Fruit fly (Drosophila melanogaster) whole organism, pupa: ENCODE results near the gene Crys.
"Not testable (repeated sequence)": the region's sequence is repeated elsewhere in the genome, so short reads cannot be mapped to it uniquely, and the experiment has no call there.

Source experiments
- CG10348 ChIP-seq: fragments of 200-800 bp; sonication (Bioruptor generic); IDR thresholded peaks from 2 replicates; pipeline ENCODE4 v1.3.6; 2022; ENCODE audit warnings: missing biosample characterization, missing genetic modification characterization
- CG12605 ChIP-seq: fragments of 200-800 bp; sonication (Bioruptor generic); IDR thresholded peaks from 2 replicates; pipeline ENCODE4 v1.3.6; 2022; ENCODE audit warnings: missing biosample characterization, missing genetic modification characterization
- CG13204 ChIP-seq: fragments of 200-800 bp; sonication (Bioruptor generic); optimal IDR thresholded peaks from 2 replicates; lab custom pipeline; 2018; ENCODE audit warnings: missing biosample characterization, mild to moderate bottlenecking, missing genetic modification characterization, moderate library complexity
- CG14655 ChIP-seq: fragments of 200-800 bp; sonication (Bioruptor generic); optimal IDR thresholded peaks from 3 replicates; lab custom pipeline; 2017; ENCODE audit warnings: mild to moderate bottlenecking, missing biosample characterization, missing genetic modification reagents, missing genetic modification characterization
- CG15710 ChIP-seq: fragments of 200-800 bp; sonication (Bioruptor generic); optimal IDR thresholded peaks from 2 replicates; lab custom pipeline; 2018; ENCODE audit warnings: missing biosample characterization, mild to moderate bottlenecking, missing genetic modification characterization, moderate library complexity
- CG17806 ChIP-seq: fragments of 200-800 bp; sonication (Bioruptor generic); optimal IDR thresholded peaks from 2 replicates; lab custom pipeline; 2018; ENCODE audit warnings: missing biosample characterization, mild to moderate bottlenecking, missing genetic modification characterization, moderate library complexity
- CG32121 ChIP-seq: fragments of 200-800 bp; sonication (Bioruptor generic); IDR thresholded peaks from 2 replicates; pipeline ENCODE4 v1.3.6; 2022; ENCODE audit warnings: missing biosample characterization, missing genetic modification characterization
- CG34367 ChIP-seq: fragments of 200-800 bp; sonication (Bioruptor generic); optimal IDR thresholded peaks from 2 replicates; lab custom pipeline; 2018; ENCODE audit warnings: missing biosample characterization, mild to moderate bottlenecking, missing genetic modification characterization
- CG4496 ChIP-seq: fragments of 200-800 bp; sonication (Bioruptor generic); IDR thresholded peaks from 3 replicates; pipeline ENCODE4 v1.3.6; 2022; ENCODE audit warnings: missing biosample characterization, missing genetic modification characterization
- CG8159 ChIP-seq: fragments of 200-800 bp; sonication (Bioruptor generic); optimal IDR thresholded peaks from 3 replicates; lab custom pipeline; 2018; ENCODE audit warnings: missing biosample characterization, mild to moderate bottlenecking, missing genetic modification characterization, moderate library complexity
- CG8301 ChIP-seq: fragments of 200-800 bp; sonication (Bioruptor generic); optimal IDR thresholded peaks from 2 replicates; lab custom pipeline; 2018; ENCODE audit warnings: missing biosample characterization, mild to moderate bottlenecking, missing genetic modification characterization
- CG9948 ChIP-seq: fragments of 200-800 bp; sonication (Bioruptor generic); optimal IDR thresholded peaks from 2 replicates; lab custom pipeline; 2018; ENCODE audit warnings: missing biosample characterization, mild to moderate bottlenecking, missing genetic modification characterization, moderate library complexity
- D1 ChIP-seq: fragments of 200-800 bp; sonication (Bioruptor generic); optimal IDR thresholded peaks from 2 replicates; lab custom pipeline; 2018; ENCODE audit warnings: missing biosample characterization, mild to moderate bottlenecking, missing genetic modification characterization, moderate library complexity
- EcR ChIP-seq: fragments of 200-800 bp; sonication (Bioruptor generic); optimal IDR thresholded peaks from 3 replicates; lab custom pipeline; 2019; ENCODE audit warnings: missing biosample characterization, missing genetic modification characterization, mild to moderate bottlenecking, moderate library complexity, missing genetic modification reagents
- Ets98B ChIP-seq: fragments of 200-800 bp; sonication (Bioruptor generic); IDR thresholded peaks from 2 replicates; pipeline ENCODE4 v1.3.6; 2022; ENCODE audit warnings: missing biosample characterization, missing genetic modification characterization
- Pif1A ChIP-seq: fragments of 200-800 bp; sonication (Bioruptor generic); optimal IDR thresholded peaks from 3 replicates; lab custom pipeline; 2016; ENCODE audit warnings: missing biosample characterization, missing genetic modification characterization
- Pif1B ChIP-seq: fragments of 200-800 bp; sonication (Bioruptor generic); optimal IDR thresholded peaks from 3 replicates; lab custom pipeline; 2016; ENCODE audit warnings: missing biosample characterization, missing genetic modification characterization
- Snoo ChIP-seq: fragments of 200-800 bp; sonication (Bioruptor generic); optimal IDR thresholded peaks from 3 replicates; lab custom pipeline; 2017; ENCODE audit warnings: missing biosample characterization, mild to moderate bottlenecking, missing genetic modification characterization, inconsistent platforms
- fd96Ca ChIP-seq: fragments of 200-800 bp; sonication (Bioruptor generic); IDR thresholded peaks from 3 replicates; pipeline ENCODE4 v1.3.6; 2022; ENCODE audit warnings: missing biosample characterization, missing genetic modification characterization
- gl ChIP-seq: fragments of 200-800 bp; sonication (Bioruptor generic); optimal IDR thresholded peaks from 2 replicates; lab custom pipeline; 2018; ENCODE audit warnings: missing biosample characterization, mild to moderate bottlenecking, missing genetic modification characterization
- rn ChIP-seq: fragments of 200-800 bp; sonication (Bioruptor generic); IDR thresholded peaks from 2 replicates; pipeline ENCODE4 v1.3.6; 2022; ENCODE audit warnings: missing biosample characterization, missing genetic modification characterization

The Crys gene

DNA sequence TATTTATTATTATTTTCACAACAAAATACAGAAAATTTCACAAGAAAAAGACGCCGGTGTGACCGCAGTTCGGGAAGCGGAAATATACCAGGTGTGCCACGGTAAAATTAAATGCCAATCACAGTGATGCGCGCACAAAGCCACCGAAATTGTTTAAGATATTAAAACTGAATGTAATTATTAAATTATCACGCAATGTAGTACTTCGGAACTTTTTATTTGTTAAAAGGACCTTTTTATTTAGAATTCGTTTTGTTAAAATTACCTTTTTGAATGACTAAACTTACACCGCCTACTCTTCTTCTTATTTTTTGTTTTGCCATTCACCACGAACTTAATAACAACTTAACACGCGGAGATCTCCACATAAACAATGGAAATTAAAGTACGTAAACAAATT, 44.0 kb downstream of the Crys start, which contains the start of the genes CG6686 and CG34163:
TSS of gene CG6686 (minus strand) at position 95 of the 400 bp plus-strand sequence.
TSS of gene CG34163 (plus strand) at position 326 of the 400 bp plus-strand sequence.
- TF ChIP-seq Ets98B (GFP tag; lab: Robert Waterston, UW) (peak; percentile 14; the same call in 1 of the 2 replicates), CG4496 (GFP tag; lab: Robert Waterston, UW) (no peak), Pif1B (GFP tag; lab: Kevin White, UChicago) (no peak)

- TF ChIP-seq CG4496 (GFP tag; lab: Robert Waterston, UW) (0 out of 3 replicates have a peak, but pooled peaks have one; percentile 12), CG32121 (GFP tag; lab: Robert Waterston, UW) (no peak)
These were observed 45.3 kb downstream of the Crys start for dm6 chr2L:11989210-11989609.

DNA sequence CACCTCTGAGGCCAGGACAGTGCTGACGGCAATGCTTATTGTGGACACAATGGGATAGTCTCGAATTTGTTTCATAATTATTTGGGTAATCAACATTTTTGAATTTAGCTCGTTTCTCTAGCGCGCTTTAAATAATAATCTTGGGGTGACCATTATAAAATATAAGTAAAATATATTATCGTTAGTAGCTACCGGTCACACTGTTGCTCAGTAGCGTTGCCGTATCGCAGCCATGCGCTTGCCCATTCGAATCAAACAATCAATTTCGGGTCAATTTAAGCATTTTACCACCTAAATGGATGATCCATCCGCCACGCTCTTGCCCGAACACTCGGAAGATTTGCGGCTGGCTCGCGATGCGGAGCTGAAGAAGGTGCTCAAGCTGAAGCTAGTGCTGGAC, 45.8 kb downstream of the Crys start, which contains the start of the genes zuc and dgt2:
TSS of gene zuc (minus strand) at position 154 of the 400 bp plus-strand sequence.
TSS of gene dgt2 (plus strand) at position 208 of the 400 bp plus-strand sequence.
- TF ChIP-seq CG9948 (tag; lab: Kevin White, UChicago) (no peak), fd96Ca (GFP tag; lab: Robert Waterston, UW) (no peak), Pif1B (GFP tag; lab: Kevin White, UChicago) (no peak), CG34367 (tag; lab: Kevin White, UChicago) (no peak), CG14655 (GFP tag; lab: Kevin White, UChicago) (no peak), CG13204 (no peak), rn (no peak), Snoo (no peak), CG8301 (tag; lab: Kevin White, UChicago) (no peak), CG8159 (tag; lab: Kevin White, UChicago) (no peak), Ets98B (GFP tag; lab: Robert Waterston, UW) (no peak), gl (no peak), CG17806 (tag; lab: Kevin White, UChicago) (no peak), EcR (GFP tag; lab: Kevin White, UChicago) (no peak), CG10348 (GFP tag; lab: Robert Waterston, UW) (no peak), Pif1A (no peak), CG15710 (no peak), D1 (no peak), CG12605 (no peak), CG4496 (GFP tag; lab: Robert Waterston, UW) (no peak)

DNA sequence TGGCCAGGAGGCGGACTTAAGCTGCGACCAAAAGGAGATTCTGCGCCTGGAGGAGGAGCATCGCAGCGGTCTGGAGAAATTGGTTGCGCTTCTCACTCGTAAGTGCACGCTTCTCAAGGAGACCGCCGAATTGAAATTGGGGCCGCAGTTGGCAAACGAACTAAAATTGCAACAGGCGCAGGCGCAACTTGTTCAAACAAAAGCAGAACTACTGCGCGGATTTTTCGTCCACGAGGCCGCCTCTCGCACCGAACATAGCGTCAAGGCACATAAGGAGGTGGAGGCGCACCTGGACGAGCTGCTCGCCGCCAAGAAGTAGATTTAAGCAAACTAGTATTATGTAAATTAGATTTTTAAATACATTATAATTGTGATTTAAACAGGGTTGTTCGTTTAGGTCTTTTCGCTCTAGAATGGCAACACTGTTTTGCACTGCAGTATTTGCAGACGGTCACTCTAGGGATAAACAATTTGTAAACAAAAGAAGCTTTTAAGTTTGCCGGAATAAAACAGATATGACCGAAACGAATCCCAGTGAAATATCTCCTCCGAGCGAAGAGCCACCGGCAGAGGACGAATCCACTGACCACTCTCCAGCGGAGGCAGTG, 46.6 kb downstream of the Crys start, which contains the start of gene escl:
TSS of gene escl (plus strand) at position 470 of the 608 bp plus-strand sequence.
- TF ChIP-seq CG15710, result no peak
- TF ChIP-seq CG4496 (GFP tag; lab: Robert Waterston, UW), result no peak
- TF ChIP-seq CG8159 (tag; lab: Kevin White, UChicago), result no peak
- no peak for TF ChIP-seq CG9948 (tag; lab: Kevin White, UChicago)
- no peak for TF ChIP-seq rn
- no peak for TF ChIP-seq gl
- no peak for TF ChIP-seq Pif1A
- no peak for TF ChIP-seq CG13204
- no peak for TF ChIP-seq D1
- no peak for TF ChIP-seq CG8301 (tag; lab: Kevin White, UChicago)
- TF ChIP-seq Snoo, result no peak
- no peak for TF ChIP-seq Ets98B (GFP tag; lab: Robert Waterston, UW)
- no peak for TF ChIP-seq CG10348 (GFP tag; lab: Robert Waterston, UW)
- TF ChIP-seq CG34367 (tag; lab: Kevin White, UChicago), result no peak

DNA sequence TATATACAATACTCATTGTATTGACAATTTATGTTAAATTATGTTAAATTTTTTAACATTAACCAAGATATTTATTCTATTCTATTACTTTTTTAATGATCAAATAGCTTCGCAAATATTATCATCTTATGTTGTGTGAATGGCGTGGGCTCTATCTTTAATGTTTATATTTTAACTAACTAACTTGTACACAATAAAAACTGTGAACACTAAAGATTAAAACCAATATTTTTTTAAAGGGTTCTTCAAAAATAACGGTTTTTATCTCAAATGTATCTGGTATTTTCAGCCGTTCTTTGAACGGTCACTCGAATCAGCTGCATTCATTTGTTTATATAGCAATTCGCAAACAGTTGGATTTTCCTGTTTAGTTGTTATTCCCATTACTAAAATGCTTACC, 48.7 kb downstream of the Crys start, which contains the start of gene Ada1-2:
TSS of gene Ada1-2 (plus strand) at position 301 of the 400 bp plus-strand sequence.
- not testable (repeated sequence) for TF ChIP-seq CG13204; Pif1A; CG34367 (tag; lab: Kevin White, UChicago)

dm6 chr2L:11995332-11995790, 51.4 kb downstream of the Crys start, which contains the start of the genes CG18789 and Qtzl:
TSS of gene CG18789 (minus strand) at chr2L:11995432.
TSS of gene Qtzl (plus strand) at chr2L:11995740.
- TF ChIP-seq fd96Ca (GFP tag; lab: Robert Waterston, UW); CG10348 (GFP tag; lab: Robert Waterston, UW); Pif1B (GFP tag; lab: Kevin White, UChicago): not testable (repeated sequence)

dm6 chr2L:11996509-11996908, 52.6 kb downstream of the Crys start, which contains the start of gene Ada1-1:
TSS of gene Ada1-1 (plus strand) at chr2L:11996809.
- not testable (repeated sequence) for TF ChIP-seq CG12605; Ets98B (GFP tag; lab: Robert Waterston, UW); rn
